Fruit fly (Drosophila melanogaster): ENCODE data around the gene CG45488.

Gene CG45488

DNA sequence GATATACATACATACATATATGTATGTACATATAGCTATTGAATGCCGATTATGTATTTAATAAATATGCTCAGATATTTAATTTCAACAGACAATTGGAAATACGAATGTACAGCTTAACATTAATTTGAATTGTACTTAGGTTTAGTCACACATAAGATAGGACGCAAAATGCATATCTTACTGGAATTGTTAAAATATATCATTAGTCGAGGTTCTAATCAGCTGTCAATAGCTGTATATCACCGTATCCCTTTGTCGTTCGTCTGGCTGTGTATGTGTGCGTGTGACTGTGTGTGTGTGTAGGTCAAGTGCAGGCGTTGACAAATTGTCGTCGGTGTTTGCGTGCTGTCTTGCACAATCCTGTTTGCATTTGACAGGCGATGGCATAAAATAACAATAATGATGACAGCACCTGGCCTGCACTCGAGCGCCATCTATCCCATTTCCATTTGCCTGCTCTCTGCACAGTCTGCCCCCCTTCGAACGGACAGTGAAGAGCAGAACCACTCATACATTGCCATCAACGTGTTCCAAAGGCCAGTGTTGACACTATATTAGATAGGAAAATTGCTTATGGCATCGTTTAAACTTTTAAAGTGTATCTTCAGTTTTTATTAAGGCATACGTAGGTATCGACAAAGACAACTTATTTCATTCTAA lies 22.8 kb downstream of the CG45488 start:
- TF ChIP-seq CG17801 (GFP tag; optimal IDR thresholded peaks at IDR 0.05; ENCODE audit: partially characterized antibody) = no peak

DNA sequence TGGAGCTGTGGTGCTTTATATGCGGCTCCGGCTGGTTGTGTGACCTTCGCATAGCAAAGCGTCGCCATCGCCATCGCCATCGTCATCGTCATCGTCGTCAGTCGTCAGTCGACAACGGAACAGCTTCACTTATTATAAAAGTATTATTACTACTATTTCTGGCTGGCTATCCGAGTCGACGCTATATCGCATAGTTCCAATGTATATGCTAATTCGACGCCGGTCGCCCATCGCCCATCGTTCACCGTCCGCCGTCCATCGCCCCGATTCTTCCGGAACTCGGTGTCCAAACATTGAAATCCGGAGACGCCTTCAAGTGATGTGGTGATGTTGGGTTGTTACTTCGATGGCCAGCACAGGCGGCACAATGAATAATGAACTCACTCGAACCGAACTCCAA lies 28.2 kb downstream of the CG45488 start:
- no peak for TF ChIP-seq CG17801 (GFP tag; optimal IDR thresholded peaks at IDR 0.05; ENCODE audit: partially characterized antibody)

DNA sequence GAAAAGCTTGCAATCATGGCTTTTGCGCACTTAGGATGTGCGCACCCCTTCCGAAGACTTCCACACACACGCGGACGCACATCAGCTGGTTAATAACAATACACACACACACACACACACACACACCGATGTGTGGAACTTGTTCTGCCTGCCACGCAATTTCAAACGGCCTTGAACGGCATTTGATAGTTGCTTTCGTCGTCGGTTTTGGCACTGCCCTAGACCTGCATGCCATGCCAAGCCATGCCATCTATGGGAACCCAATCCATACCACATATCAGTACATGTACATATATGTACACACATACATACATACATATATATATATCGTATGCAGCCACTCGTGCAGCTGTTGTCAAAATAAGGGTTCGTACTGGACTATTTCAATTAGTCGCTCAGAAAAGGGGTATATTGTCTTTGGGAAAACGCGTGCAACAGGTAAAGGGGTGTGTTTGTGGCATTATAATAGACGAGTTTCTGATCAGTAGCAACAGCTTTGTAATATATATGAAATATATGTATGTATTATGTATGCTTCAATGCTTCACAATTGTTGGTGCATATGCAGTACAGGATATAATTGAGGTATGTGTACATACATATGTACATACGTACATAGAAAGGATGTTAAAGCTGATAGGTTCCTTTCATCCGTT lies 30.1 kb downstream of the CG45488 start, which contains the start of gene amn:
Gene amn (minus strand): TSS at position 51 of the 656 bp plus-strand sequence.
- TF ChIP-seq CG17801 (GFP tag; optimal IDR thresholded peaks at IDR 0.05; ENCODE audit: partially characterized antibody) = no peak

DNA sequence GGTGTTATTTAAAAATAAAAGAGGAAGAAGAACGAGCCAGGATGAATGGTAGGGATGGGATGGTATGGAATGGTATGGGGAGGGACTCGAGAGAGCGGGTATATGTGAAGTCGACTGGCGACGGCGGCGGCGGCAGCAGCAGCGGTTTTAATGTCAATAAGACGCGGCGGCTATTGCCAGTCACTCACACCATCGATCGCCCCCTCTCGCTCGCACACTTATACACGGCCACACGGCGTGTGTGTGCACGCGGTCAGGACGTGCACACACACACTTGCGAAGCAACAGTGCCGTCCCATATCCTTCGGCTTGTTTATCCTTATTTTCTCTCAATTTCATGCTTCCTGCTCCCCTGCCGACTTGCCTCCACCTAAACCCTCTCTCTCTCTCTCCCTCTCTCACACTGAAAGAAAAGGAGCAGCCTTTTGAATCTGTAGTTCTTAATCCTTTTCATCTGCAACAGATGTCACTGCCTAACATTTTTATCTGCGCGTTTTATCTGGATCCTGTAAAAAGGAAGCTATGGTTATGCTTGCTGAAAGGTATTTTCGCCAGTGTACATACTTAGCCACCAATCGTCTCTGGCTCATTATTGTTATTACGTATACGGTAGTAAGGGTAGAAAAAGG lies 31.0 kb downstream of the CG45488 start:
- no peak for TF ChIP-seq CG17801 (GFP tag; optimal IDR thresholded peaks at IDR 0.05; ENCODE audit: partially characterized antibody)

DNA sequence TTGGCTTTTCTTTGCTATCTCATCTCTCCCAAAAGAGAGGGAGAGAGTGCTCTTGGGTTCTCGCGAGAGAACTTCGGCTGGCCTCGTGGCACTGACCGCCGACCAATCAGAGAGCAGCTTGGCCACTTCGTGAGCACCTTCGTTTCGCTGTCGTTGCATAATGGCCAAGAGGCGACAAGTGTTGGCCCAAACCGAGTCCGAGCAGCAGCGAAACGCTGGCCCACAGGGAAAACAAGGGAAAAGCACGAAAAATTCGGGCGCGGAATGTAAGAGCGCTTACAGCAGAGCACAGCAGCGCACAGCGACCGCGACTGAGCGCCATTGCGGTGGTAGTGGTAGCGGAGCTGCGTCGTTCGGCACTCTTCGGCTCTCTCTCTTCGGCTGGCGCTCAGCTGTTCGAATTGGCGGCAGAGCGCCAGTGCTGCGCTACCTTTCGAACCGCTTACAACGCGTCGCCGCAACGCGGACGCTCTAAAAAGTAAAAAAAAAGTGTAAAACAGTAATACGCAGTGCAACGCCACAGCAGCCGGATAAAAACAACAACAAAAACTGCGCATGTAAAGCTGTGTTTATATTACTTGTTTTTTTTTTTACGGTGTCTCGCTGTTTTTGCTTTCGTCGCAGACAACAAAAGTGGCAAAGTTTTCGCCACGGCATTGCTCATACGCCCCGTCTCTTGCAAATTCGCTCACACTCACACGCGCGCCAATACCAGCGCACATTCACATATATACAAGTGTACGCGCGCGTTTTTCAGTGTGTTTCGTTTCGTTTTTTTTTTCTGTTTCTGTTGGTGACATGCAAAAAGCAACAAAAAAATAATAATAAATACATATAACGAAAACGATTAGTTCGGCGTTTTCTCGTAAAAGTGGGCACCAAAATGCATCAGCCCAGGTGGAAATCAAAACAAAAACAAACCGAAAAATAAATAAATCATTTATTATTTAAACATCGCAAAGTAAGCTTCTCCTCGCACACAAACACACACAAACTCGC lies 33.0 kb downstream of the CG45488 start:
- peak; percentile 60 for TF ChIP-seq CG17801 (GFP tag; optimal IDR thresholded peaks at IDR 0.05; ENCODE audit: partially characterized antibody)

DNA sequence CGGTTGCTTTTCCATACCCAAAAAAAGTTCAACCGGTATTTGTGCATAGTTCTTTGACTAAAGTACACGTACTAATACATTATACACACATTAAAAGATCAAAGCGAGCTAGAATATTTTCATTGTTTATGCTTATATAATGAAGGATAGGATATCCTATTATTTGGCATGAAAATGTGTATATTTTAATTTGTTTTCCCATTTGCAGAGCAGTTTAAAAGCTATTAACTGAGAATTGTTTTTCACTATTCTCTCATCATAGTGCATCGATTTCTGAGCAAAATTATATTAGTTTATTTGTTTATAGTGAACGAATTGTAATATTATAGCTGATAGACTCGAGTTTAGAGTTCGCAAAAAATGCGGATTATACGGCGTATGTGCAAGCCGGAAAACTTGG lies 33.7 kb downstream of the CG45488 start:
- no peak for TF ChIP-seq CG17801 (GFP tag; optimal IDR thresholded peaks at IDR 0.05; ENCODE audit: partially characterized antibody)

DNA sequence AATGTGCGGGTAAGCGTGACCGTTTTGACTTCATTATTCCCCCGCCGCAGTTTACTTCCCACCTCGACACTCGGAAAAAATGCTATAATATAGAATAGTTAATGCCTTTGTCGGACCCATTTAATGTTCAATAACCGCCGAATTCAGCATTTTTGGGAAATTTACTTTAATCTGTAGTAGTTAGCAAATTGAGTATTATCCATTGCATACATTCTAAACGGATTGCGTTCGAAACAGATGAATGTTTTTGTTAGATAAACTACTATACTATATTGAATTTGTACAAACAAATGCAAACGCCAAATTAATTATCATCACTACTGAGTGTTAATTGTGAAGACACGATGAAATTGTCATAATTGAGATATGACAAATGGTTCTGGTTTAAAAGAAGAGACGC lies 36.0 kb downstream of the CG45488 start:
- TF ChIP-seq CG17801 (GFP tag; optimal IDR thresholded peaks at IDR 0.05; ENCODE audit: partially characterized antibody) = no peak

DNA sequence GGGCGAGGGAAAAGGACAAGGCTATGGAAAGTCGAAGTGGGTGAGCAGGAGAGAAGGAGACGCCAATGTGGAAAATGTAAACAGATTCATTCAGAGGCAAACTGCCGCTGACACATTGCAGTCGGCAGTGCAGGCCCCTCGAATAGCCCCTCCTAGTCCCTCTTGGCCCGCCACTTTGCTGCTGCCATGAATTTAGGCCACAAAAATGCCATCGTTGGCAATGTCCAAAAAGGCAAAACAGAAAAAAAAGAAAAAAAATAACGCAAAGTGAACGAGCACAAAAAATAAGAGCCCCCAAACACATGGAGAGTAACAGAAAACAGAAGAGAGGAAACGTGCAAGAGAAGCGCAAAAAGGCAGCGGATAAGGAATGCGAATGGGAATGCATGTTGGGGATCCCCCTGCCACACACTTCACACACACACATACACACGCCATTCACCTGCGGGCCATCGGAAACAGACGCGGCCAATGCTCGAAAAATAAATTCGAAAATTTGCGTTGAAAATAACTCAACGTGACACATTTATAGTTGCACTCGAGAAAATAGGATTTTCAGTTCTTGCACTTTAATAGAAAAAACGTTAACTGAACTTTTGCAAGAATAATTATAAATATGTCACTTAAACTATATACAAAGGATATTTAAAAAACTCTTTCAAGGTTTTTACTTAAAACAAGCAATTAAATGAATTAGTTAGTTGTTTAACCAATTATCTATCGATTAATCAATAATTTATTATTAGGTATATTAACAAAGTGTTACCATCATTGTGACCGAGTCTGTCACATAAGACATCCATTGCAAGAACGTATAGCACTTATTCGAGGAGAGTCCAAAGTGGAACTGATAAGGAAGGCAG lies 41.7 kb downstream of the CG45488 start:
- peak; percentile 10 for TF ChIP-seq CG17801 (GFP tag; optimal IDR thresholded peaks at IDR 0.05; ENCODE audit: partially characterized antibody)

DNA sequence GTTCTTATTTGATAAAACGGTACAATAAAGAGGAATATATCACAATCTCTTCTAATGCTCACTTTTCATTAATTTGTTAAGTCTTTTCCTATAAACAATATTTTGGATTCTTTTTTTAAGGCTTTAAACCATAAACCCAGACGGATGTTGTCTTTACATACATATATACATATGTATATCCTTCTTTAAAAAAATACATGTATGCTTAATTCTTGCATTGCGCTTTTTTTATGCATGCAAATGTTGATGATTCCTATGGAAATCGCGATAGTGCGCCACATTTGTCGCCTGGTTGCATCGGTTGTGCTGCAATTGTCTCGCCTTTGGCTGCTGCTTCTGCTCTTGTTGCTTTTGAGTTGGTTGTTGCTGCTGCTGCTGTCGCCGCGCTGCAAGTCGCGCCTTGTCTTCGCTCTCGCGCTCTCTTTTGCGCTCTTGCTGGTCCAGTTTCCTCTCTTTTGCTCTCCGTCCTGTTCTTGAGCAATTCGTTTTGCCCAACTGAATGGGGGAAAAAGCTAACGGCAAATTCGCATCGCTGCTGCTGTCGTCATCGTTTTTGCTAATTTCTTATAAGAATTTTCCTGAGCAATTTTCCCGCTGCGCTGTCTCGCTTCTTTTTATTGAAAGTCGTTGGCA lies 43.3 kb downstream of the CG45488 start:
- no peak for TF ChIP-seq CG17801 (GFP tag; optimal IDR thresholded peaks at IDR 0.05; ENCODE audit: partially characterized antibody)

DNA sequence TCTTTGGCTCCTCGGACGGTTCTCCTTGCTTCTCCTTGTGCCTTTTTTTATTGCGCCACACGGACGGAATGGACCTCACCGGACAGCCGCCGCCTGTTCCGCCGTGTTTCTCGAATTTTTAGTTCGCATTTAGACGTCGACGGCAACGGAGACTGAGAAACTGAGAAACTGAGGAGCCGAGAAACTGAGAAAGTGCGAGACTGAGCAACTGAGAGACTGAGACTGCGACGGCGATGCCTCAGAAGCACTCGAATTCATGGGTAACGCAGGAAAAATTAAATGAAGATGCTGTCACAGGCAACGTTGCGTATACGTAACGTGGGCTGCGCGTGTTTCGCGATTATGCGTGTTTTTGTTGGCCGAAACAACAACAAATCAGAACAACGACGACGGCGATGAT lies 44.6 kb downstream of the CG45488 start:
- TF ChIP-seq CG17801 (GFP tag; optimal IDR thresholded peaks at IDR 0.05; ENCODE audit: partially characterized antibody) = no peak

DNA sequence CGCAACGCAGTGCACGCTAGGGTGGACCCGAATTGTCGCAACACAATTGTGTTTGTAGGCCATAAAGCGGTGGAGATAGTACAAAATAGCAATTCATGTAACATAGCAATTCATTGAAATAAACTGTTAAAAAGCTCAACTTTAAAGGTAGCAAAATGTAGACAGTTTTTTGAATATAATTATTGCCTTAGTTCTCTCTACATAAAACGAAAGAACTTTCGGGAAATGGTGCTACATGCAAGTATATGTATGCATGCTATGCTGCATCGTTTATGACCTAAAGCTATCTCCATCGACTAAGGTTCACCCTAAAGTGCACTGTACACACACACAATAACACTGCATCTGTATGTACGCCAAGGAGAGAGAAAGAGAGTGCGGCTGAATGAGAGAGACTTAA lies 45.2 kb downstream of the CG45488 start:
- no peak for TF ChIP-seq CG17801 (GFP tag; optimal IDR thresholded peaks at IDR 0.05; ENCODE audit: partially characterized antibody)
